Worm (Caenorhabditis elegans) whole organism, late embryonic: ENCODE measurements around the gene C56C10.6.

Source experiments
- C38D4.7 ChIP-seq: fragments of 200-800 bp; sonication (Bioruptor generic); optimal IDR thresholded peaks from 2 replicates; lab custom pipeline; 2018; ENCODE audit warnings: mild to moderate bottlenecking, missing genetic modification characterization, moderate library complexity, missing compliant biosample characterization
- ahr-1 ChIP-seq: sonication (generic microtip); optimal IDR thresholded peaks from 2 replicates; lab custom pipeline; 2016; ENCODE audit warnings: missing genetic modification characterization, missing compliant biosample characterization
- ama-1 ChIP-seq: fragments of 150-350 bp; optimal IDR thresholded peaks from 2 replicates; lab custom pipeline; 2014
- ceh-14 ChIP-seq: sonication (generic microtip); optimal IDR thresholded peaks from 2 replicates; lab custom pipeline; 2016; ENCODE audit warnings: missing genotype, missing genetic modification characterization, missing compliant biosample characterization
- ceh-18 ChIP-seq: sonication (generic microtip); optimal IDR thresholded peaks from 2 replicates; lab custom pipeline; 2016; ENCODE audit warnings: missing genetic modification characterization, missing compliant biosample characterization
- ceh-19 ChIP-seq: fragments of 200-800 bp; sonication (Bioruptor generic); optimal IDR thresholded peaks from 2 replicates; lab custom pipeline; 2018; ENCODE audit warnings: mild to moderate bottlenecking, missing genetic modification characterization, missing compliant biosample characterization
- ceh-2 ChIP-seq: sonication (generic microtip); optimal IDR thresholded peaks from 2 replicates; lab custom pipeline; 2016; ENCODE audit warnings: missing genotype, missing genetic modification characterization, missing compliant biosample characterization
- ceh-22 ChIP-seq: sonication (generic microtip); optimal IDR thresholded peaks from 2 replicates; lab custom pipeline; 2017; ENCODE audit warnings: missing biosample characterization, missing genetic modification characterization
- ceh-24 ChIP-seq: sonication (generic microtip); optimal IDR thresholded peaks from 2 replicates; lab custom pipeline; 2016; ENCODE audit warnings: mild to moderate bottlenecking, missing genetic modification characterization, missing compliant biosample characterization
- ceh-30 ChIP-seq: fragments of 150-350 bp; optimal IDR thresholded peaks from 2 replicates; lab custom pipeline; 2014; ENCODE audit warnings: missing biosample characterization, missing genetic modification characterization
- ceh-31 ChIP-seq: sonication (generic microtip); optimal IDR thresholded peaks from 2 replicates; lab custom pipeline; 2016; ENCODE audit warnings: missing genetic modification characterization, missing compliant biosample characterization
- ceh-34 ChIP-seq: sonication (generic microtip); optimal IDR thresholded peaks from 2 replicates; lab custom pipeline; 2016; ENCODE audit warnings: mild to moderate bottlenecking, missing genetic modification characterization, missing compliant biosample characterization
- ceh-48 ChIP-seq: sonication (generic microtip); optimal IDR thresholded peaks from 2 replicates; lab custom pipeline; 2016; ENCODE audit warnings: missing genetic modification characterization, inconsistent platforms, missing compliant biosample characterization
- che-1 ChIP-seq: sonication (generic microtip); optimal IDR thresholded peaks from 2 replicates; lab custom pipeline; 2016; ENCODE audit warnings: mild to moderate bottlenecking, missing genetic modification characterization, missing compliant biosample characterization
- elt-2 ChIP-seq: sonication (generic microtip); optimal IDR thresholded peaks from 2 replicates; lab custom pipeline; 2016; ENCODE audit warnings: missing genetic modification reagents, missing genetic modification characterization, missing compliant biosample characterization
- elt-4 ChIP-seq: sonication (generic microtip); optimal IDR thresholded peaks from 2 replicates; lab custom pipeline; 2016; ENCODE audit warnings: missing genetic modification characterization, missing compliant biosample characterization
- fax-1 ChIP-seq: sonication (generic microtip); optimal IDR thresholded peaks from 2 replicates; lab custom pipeline; 2016; ENCODE audit warnings: missing genotype, missing genetic modification characterization, missing compliant biosample characterization
- fkh-6 ChIP-seq: sonication (generic microtip); optimal IDR thresholded peaks from 2 replicates; lab custom pipeline; 2016; ENCODE audit warnings: missing genetic modification characterization, missing compliant biosample characterization
- gmeb-2 ChIP-seq: sonication (generic microtip); optimal IDR thresholded peaks from 2 replicates; lab custom pipeline; 2016; ENCODE audit warnings: missing genetic modification characterization, inconsistent platforms, missing compliant biosample characterization
- hlh-15 ChIP-seq: sonication (generic microtip); optimal IDR thresholded peaks from 2 replicates; lab custom pipeline; 2016; ENCODE audit warnings: missing genetic modification characterization, missing compliant biosample characterization
- hlh-30 ChIP-seq: sonication (generic microtip); optimal IDR thresholded peaks from 2 replicates; lab custom pipeline; 2017; ENCODE audit warnings: antibody characterized with exemption, missing genetic modification characterization, missing compliant biosample characterization; ENCODE audit not compliant: insufficient read depth
- hlh-6 ChIP-seq: sonication (generic microtip); optimal IDR thresholded peaks from 2 replicates; lab custom pipeline; 2016; ENCODE audit warnings: missing genotype, missing genetic modification characterization, missing compliant biosample characterization
- hlh-8 ChIP-seq: sonication (generic microtip); optimal IDR thresholded peaks from 2 replicates; lab custom pipeline; 2016; ENCODE audit warnings: missing genotype, missing genetic modification characterization, missing compliant biosample characterization
- mec-3 ChIP-seq: sonication (generic microtip); optimal IDR thresholded peaks from 2 replicates; lab custom pipeline; 2016; ENCODE audit warnings: borderline replicate concordance, missing genetic modification characterization, missing compliant biosample characterization
- nfya-1 ChIP-seq: sonication (generic microtip); optimal IDR thresholded peaks from 2 replicates; lab custom pipeline; 2017; ENCODE audit warnings: missing genetic modification characterization, mild to moderate bottlenecking, missing compliant biosample characterization, antibody characterized with exemption, moderate library complexity
- pha-2 ChIP-seq: sonication (generic microtip); optimal IDR thresholded peaks from 2 replicates; lab custom pipeline; 2017; ENCODE audit warnings: mild to moderate bottlenecking, missing genetic modification characterization, missing compliant biosample characterization
- ref-2 ChIP-seq: sonication (generic microtip); optimal IDR thresholded peaks from 2 replicates; lab custom pipeline; 2016; ENCODE audit warnings: missing genetic modification characterization, missing compliant biosample characterization
- rnt-1 ChIP-seq: sonication (generic microtip); optimal IDR thresholded peaks from 2 replicates; lab custom pipeline; 2016; ENCODE audit warnings: missing genetic modification characterization, missing compliant biosample characterization
- syd-9 ChIP-seq: sonication (generic microtip); optimal IDR thresholded peaks from 2 replicates; lab custom pipeline; 2016; ENCODE audit warnings: mild to moderate bottlenecking, missing genetic modification characterization, moderate library complexity, missing compliant biosample characterization
- tbx-2 ChIP-seq: sonication (generic microtip); optimal IDR thresholded peaks from 2 replicates; lab custom pipeline; 2016; ENCODE audit warnings: missing genetic modification characterization, missing compliant biosample characterization
- tbx-7 ChIP-seq: sonication (generic microtip); optimal IDR thresholded peaks from 2 replicates; lab custom pipeline; 2016; ENCODE audit warnings: missing genotype, missing genetic modification characterization, missing compliant biosample characterization
- ttx-3 ChIP-seq: sonication (generic microtip); optimal IDR thresholded peaks from 2 replicates; lab custom pipeline; 2016; ENCODE audit warnings: missing genetic modification reagents, missing genetic modification characterization, missing compliant biosample characterization
- unc-3 ChIP-seq, 2 experiments: fragments of 200-800 bp in 1 of 2; sonication (Bioruptor generic) in 1 of 2; sonication (generic microtip) in 1 of 2; conservative IDR thresholded peaks in 1 of 2; optimal IDR thresholded peaks in 1 of 2; 2 replicates each; pipeline versions ENCODE4 v1.3.6 to Lab custom; 2016 to 2022; ENCODE audit warnings: missing compliant biosample characterization in 2 of 2, missing genetic modification characterization in 2 of 2, missing genetic modification reagents in 1 of 2
- unc-42 ChIP-seq: sonication (generic microtip); optimal IDR thresholded peaks from 2 replicates; lab custom pipeline; 2016; ENCODE audit warnings: missing genotype, missing genetic modification characterization, missing compliant biosample characterization
- unc-55 ChIP-seq: sonication (generic microtip); optimal IDR thresholded peaks from 2 replicates; lab custom pipeline; 2017; ENCODE audit warnings: missing biosample characterization, missing genetic modification reagents, missing genetic modification characterization
- unc-86 ChIP-seq: sonication (generic microtip); optimal IDR thresholded peaks from 2 replicates; lab custom pipeline; 2016; ENCODE audit warnings: missing genetic modification characterization, missing compliant biosample characterization
- ztf-16 ChIP-seq: sonication (generic microtip); optimal IDR thresholded peaks from 2 replicates; lab custom pipeline; 2017; ENCODE audit warnings: missing genetic modification characterization, missing compliant biosample characterization

The C56C10.6 gene

DNA sequence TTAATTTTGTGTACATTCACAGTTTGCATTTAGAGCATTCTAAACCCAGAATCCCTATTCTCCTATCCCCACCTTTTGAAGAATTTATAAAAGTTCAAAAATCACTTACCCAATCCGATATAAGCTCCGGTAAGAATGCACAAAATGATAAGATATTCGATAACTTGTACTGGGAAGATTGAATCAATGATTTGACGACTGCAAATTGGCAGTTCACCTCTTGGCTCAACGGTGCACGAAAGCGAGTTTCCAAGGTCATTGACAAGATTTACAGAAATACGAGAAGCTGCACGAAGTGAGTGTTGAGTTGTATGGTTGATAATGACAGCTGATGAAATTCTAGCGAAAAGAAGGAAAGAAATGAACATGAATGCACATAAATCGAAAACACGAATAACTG, 20.8 kb downstream of the C56C10.6 start:
- no peak for TF ChIP-seq gmeb-2 (tag; lab: Kevin White, UChicago)
- no peak for TF ChIP-seq tbx-2 (tag; lab: Kevin White, UChicago)
- no peak for TF ChIP-seq mec-3 (tag; lab: Kevin White, UChicago)
- TF ChIP-seq rnt-1 (tag; lab: Kevin White, UChicago), result no peak
- no peak for TF ChIP-seq elt-4 (tag; lab: Kevin White, UChicago)
- TF ChIP-seq C38D4.7 (GFP tag; lab: Kevin White, UChicago), result no peak
- TF ChIP-seq ceh-24 (tag; lab: Kevin White, UChicago), result no peak
- TF ChIP-seq elt-2 (tag; lab: Kevin White, UChicago), result no peak
- no peak for TF ChIP-seq nfya-1
- no peak for TF ChIP-seq hlh-6 (tag; lab: Kevin White, UChicago)
- TF ChIP-seq syd-9, result no peak
- TF ChIP-seq hlh-15 (tag; lab: Kevin White, UChicago), result no peak
- no peak for TF ChIP-seq ceh-18 (tag; lab: Kevin White, UChicago)
- TF ChIP-seq ref-2 (tag; lab: Kevin White, UChicago), result no peak
- no peak for TF ChIP-seq ceh-14 (tag; lab: Kevin White, UChicago)

- TF ChIP-seq elt-4 (tag; lab: Kevin White, UChicago) (no peak), unc-55 (no peak), ztf-16 (tag; lab: Kevin White, UChicago) (no peak), che-1 (no peak), hlh-6 (tag; lab: Kevin White, UChicago) (no peak), pha-2 (tag; lab: Kevin White, UChicago) (no peak), ahr-1 (tag; lab: Kevin White, UChicago) (no peak), fkh-6 (tag; lab: Kevin White, UChicago) (no peak), ceh-22 (tag; lab: Kevin White, UChicago) (no peak), ceh-19 (GFP tag; lab: Kevin White, UChicago) (no peak), gmeb-2 (tag; lab: Kevin White, UChicago) (no peak), ceh-34 (no peak), ttx-3 (tag; lab: Kevin White, UChicago) (no peak), elt-2 (tag; lab: Kevin White, UChicago) (no peak), ceh-31 (tag; lab: Kevin White, UChicago) (no peak), fax-1 (tag; lab: Kevin White, UChicago) (no peak), ceh-2 (no peak), tbx-7 (tag; lab: Kevin White, UChicago) (no peak)
- TF ChIP-seq, all 69 proteins: peak for 0
Observed at ce11 chrII:6558887-6559286, 22.2 kb downstream of the C56C10.6 start.

DNA sequence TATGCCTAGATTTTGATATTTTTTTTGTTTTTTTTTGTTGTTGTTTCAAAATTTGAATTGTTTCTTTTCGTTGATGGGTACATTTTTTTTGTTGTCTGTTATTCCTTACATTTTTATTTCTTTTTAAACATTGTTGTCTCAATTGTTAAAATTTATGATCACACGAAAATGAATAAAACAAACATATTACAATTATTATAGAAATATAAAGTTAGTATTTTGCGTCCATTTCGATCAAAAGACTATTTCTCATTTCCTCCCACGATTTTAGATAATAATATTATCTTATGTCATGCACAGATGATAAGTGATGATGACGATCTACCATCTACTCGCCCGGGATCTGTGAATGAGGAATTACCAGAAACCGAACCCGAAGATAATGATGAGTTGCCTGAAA, 26.5 kb downstream of the C56C10.6 start, which contains the start of gene wrn-1:
Gene wrn-1, plus strand, starts transcription at position 301 of the 400 bp plus-strand sequence.
- TF ChIP-seq hlh-8 (tag; lab: Kevin White, UChicago) (no peak), ceh-48 (tag; lab: Kevin White, UChicago) (no peak), unc-42 (tag; lab: Kevin White, UChicago) (no peak)
- TF ChIP-seq, all 69 proteins: peak for 0

- peak; percentile 50 for TF ChIP-seq unc-55
- no peak for TF ChIP-seq ama-1 (lab: Kevin White, UChicago)
- TF ChIP-seq ceh-30, result no peak
- TF ChIP-seq nfya-1, result no peak
- TF ChIP-seq rnt-1 (tag; lab: Kevin White, UChicago), result peak; percentile 21
- TF ChIP-seq ceh-34, result no peak
- no peak for TF ChIP-seq hlh-6 (tag; lab: Kevin White, UChicago)
- TF ChIP-seq unc-3 (GFP tag; conservative IDR thresholded peaks at IDR 0.05; lab: Robert Waterston, UW), result no peak
- no peak for TF ChIP-seq unc-3 (tag; optimal IDR thresholded peaks at IDR 0.05; lab: Kevin White, UChicago)
- TF ChIP-seq ceh-22 (tag; lab: Kevin White, UChicago), result no peak
- TF ChIP-seq hlh-30 (tag; lab: Kevin White, UChicago), result no peak
- TF ChIP-seq unc-86 (tag; lab: Kevin White, UChicago), result no peak
- TF ChIP-seq tbx-2 (tag; lab: Kevin White, UChicago), result no peak
Observed at ce11 chrII:6544842-6545410, 36.2 kb downstream of the C56C10.6 start, which contains the start of gene lron-15. Gene lron-15, minus strand, starts transcription at chrII:6544892.
